Worm (Caenorhabditis elegans) whole organism, mixed stage, embryonic: ENCODE results near the gene E03H12.7.

ENCODE experiments used
- M03D4.4 ChIP-seq: sonication (generic microtip); optimal IDR thresholded peaks from 2 replicates; lab custom pipeline; 2017; ENCODE audit warnings: mild to moderate bottlenecking, missing genetic modification characterization, missing compliant biosample characterization
- bed-3 ChIP-seq: fragments of 200-800 bp; sonication (Bioruptor generic); optimal IDR thresholded peaks from 3 replicates; lab custom pipeline; 2018; ENCODE audit warnings: mild to moderate bottlenecking, missing genetic modification characterization, moderate library complexity, missing compliant biosample characterization
- blmp-1 ChIP-seq: fragments of 150-350 bp; optimal IDR thresholded peaks from 2 replicates; lab custom pipeline; 2014; ENCODE audit warnings: missing biosample characterization, missing genetic modification characterization
- ceh-39 ChIP-seq: fragments of 150-350 bp; optimal IDR thresholded peaks from 2 replicates; lab custom pipeline; 2014; ENCODE audit warnings: missing biosample characterization, missing genetic modification characterization
- ceh-43 ChIP-seq: fragments of 200-800 bp; sonication (Bioruptor generic); optimal IDR thresholded peaks from 2 replicates; lab custom pipeline; 2018; ENCODE audit warnings: mild to moderate bottlenecking, missing genetic modification characterization, moderate library complexity, missing compliant biosample characterization
- ceh-83 ChIP-seq: fragments of 200-800 bp; sonication (Bioruptor generic); optimal IDR thresholded peaks from 2 replicates; lab custom pipeline; 2018; ENCODE audit warnings: mild to moderate bottlenecking, missing genetic modification characterization, missing compliant biosample characterization
- ces-1 ChIP-seq: fragments of 150-350 bp; optimal IDR thresholded peaks from 2 replicates; lab custom pipeline; 2014; ENCODE audit warnings: missing biosample characterization, missing genetic modification reagents, missing genetic modification characterization
- cnd-1 ChIP-seq: fragments of 200-800 bp; sonication (Bioruptor generic); optimal IDR thresholded peaks from 2 replicates; lab custom pipeline; 2018; ENCODE audit warnings: mild to moderate bottlenecking, missing genetic modification characterization, missing compliant biosample characterization
- drap-1 ChIP-seq: fragments of 200-800 bp; sonication (Bioruptor generic); optimal IDR thresholded peaks from 3 replicates; lab custom pipeline; 2018; ENCODE audit warnings: mild to moderate bottlenecking, missing genetic modification characterization, missing compliant biosample characterization
- elt-1 ChIP-seq: sonication (generic microtip); optimal IDR thresholded peaks from 2 replicates; lab custom pipeline; 2017; ENCODE audit warnings: missing genetic modification characterization, mild to moderate bottlenecking, missing compliant biosample characterization, antibody characterized with exemption, moderate library complexity, borderline replicate concordance; ENCODE audit not compliant: insufficient read depth
- elt-3 ChIP-seq: fragments of 150-350 bp; optimal IDR thresholded peaks from 2 replicates; lab custom pipeline; 2014; ENCODE audit warnings: missing biosample characterization, missing genetic modification characterization
- flh-1 ChIP-seq: fragments of 200-800 bp; sonication (Bioruptor generic); optimal IDR thresholded peaks from 2 replicates; lab custom pipeline; 2018; ENCODE audit warnings: mild to moderate bottlenecking, missing genetic modification characterization, moderate library complexity, missing compliant biosample characterization
- hlh-1 ChIP-seq: fragments of 150-350 bp; optimal IDR thresholded peaks from 2 replicates; lab custom pipeline; 2014; ENCODE audit warnings: missing biosample characterization, missing genetic modification reagents, missing genetic modification characterization
- lin-13 ChIP-seq: fragments of 150-350 bp; optimal IDR thresholded peaks from 2 replicates; lab custom pipeline; 2014; ENCODE audit warnings: missing biosample characterization, missing genetic modification characterization
- lin-32 ChIP-seq: fragments of 200-800 bp; sonication (Bioruptor generic); optimal IDR thresholded peaks from 2 replicates; lab custom pipeline; 2018; ENCODE audit warnings: mild to moderate bottlenecking, missing genetic modification characterization, missing compliant biosample characterization
- lsy-2 ChIP-seq: fragments of 150-350 bp; optimal IDR thresholded peaks from 2 replicates; lab custom pipeline; 2014; ENCODE audit warnings: missing biosample characterization, missing genetic modification characterization
- mab-5 ChIP-seq: fragments of 150-350 bp; optimal IDR thresholded peaks from 2 replicates; lab custom pipeline; 2014; ENCODE audit warnings: missing biosample characterization, missing genetic modification characterization
- mep-1 ChIP-seq: fragments of 150-350 bp; optimal IDR thresholded peaks from 2 replicates; lab custom pipeline; 2017; ENCODE audit warnings: missing biosample characterization, missing genetic modification reagents, missing genetic modification characterization, inconsistent platforms
- mls-2 ChIP-seq: sonication (generic microtip); optimal IDR thresholded peaks from 2 replicates; lab custom pipeline; 2016; ENCODE audit warnings: mild to moderate bottlenecking, missing genetic modification characterization, moderate library complexity, missing compliant biosample characterization
- nhr-12 ChIP-seq: fragments of 150-350 bp; optimal IDR thresholded peaks from 2 replicates; lab custom pipeline; 2014; ENCODE audit warnings: missing biosample characterization, missing genetic modification characterization
- nhr-237 ChIP-seq: fragments of 150-350 bp; optimal IDR thresholded peaks from 2 replicates; lab custom pipeline; 2014; ENCODE audit warnings: missing biosample characterization, missing genetic modification characterization
- nhr-28 ChIP-seq: fragments of 150-350 bp; optimal IDR thresholded peaks from 2 replicates; lab custom pipeline; 2014; ENCODE audit warnings: missing biosample characterization, missing genetic modification characterization
- nhr-76 ChIP-seq: sonication (generic microtip); optimal IDR thresholded peaks from 2 replicates; lab custom pipeline; 2017; ENCODE audit warnings: missing biosample characterization, missing genetic modification characterization
- pha-4 ChIP-seq: fragments of 150-350 bp; optimal IDR thresholded peaks from 2 replicates; lab custom pipeline; 2018; ENCODE audit warnings: missing biosample characterization, missing genetic modification reagents, missing genetic modification characterization
- sem-2 ChIP-seq: fragments of 200-800 bp; sonication (Bioruptor generic); optimal IDR thresholded peaks from 2 replicates; lab custom pipeline; 2018; ENCODE audit warnings: mild to moderate bottlenecking, missing genetic modification characterization, missing compliant biosample characterization
- sptf-1 ChIP-seq: sonication (generic microtip); optimal IDR thresholded peaks from 2 replicates; lab custom pipeline; 2017; ENCODE audit warnings: mild to moderate bottlenecking, missing genetic modification characterization, moderate library complexity, missing compliant biosample characterization
- tbx-8 ChIP-seq: fragments of 200-800 bp; sonication (Bioruptor generic); optimal IDR thresholded peaks from 2 replicates; lab custom pipeline; 2018; ENCODE audit warnings: mild to moderate bottlenecking, missing genetic modification characterization, moderate library complexity, missing compliant biosample characterization
- unc-120 ChIP-seq: sonication (generic microtip); optimal IDR thresholded peaks from 2 replicates; lab custom pipeline; 2017; ENCODE audit warnings: missing genetic modification characterization, missing compliant biosample characterization; ENCODE audit not compliant: poor library complexity, severe bottlenecking
- unc-39 ChIP-seq: fragments of 150-350 bp; optimal IDR thresholded peaks from 2 replicates; lab custom pipeline; 2014; ENCODE audit warnings: missing biosample characterization, missing genetic modification characterization
- unc-62 ChIP-seq: fragments of 150-350 bp; optimal IDR thresholded peaks from 2 replicates; lab custom pipeline; 2014; ENCODE audit warnings: missing biosample characterization, missing genetic modification reagents, missing genetic modification characterization
- zip-8 ChIP-seq: fragments of 150-350 bp; optimal IDR thresholded peaks from 2 replicates; lab custom pipeline; 2014; ENCODE audit warnings: missing biosample characterization, missing genetic modification characterization

E03H12.7 gene

DNA sequence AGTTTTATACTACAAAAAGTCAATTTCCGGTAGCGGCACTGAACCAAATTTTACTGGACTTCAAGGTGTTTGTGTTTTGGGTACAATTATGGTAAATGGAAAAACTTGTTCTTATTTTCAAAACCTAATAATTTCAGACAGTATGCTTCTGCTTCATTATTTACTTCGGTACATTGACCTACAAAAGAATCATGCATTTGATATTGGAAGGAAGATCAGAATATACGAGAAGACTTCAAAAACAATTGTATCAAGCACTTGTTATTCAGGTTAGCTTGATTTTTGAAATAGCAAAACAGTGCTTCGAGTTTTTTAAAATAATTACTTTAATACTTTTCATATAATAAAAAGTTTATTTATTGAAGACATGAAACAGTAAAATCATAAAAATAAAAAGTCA is 4.7 kb upstream of the E03H12.7 start:
- no peak for TF ChIP-seq unc-39 (tag; lab: Kevin White, UChicago)
- TF ChIP-seq drap-1 (GFP tag; lab: Kevin White, UChicago) = no peak
- no peak for TF ChIP-seq lin-32 (GFP tag; lab: Kevin White, UChicago)
- no peak for TF ChIP-seq lin-13 (tag; lab: Kevin White, UChicago)
- TF ChIP-seq bed-3 = no peak
- no peak for TF ChIP-seq flh-1 (GFP tag; lab: Kevin White, UChicago)
- no peak for TF ChIP-seq M03D4.4 (tag; lab: Kevin White, UChicago)
- TF ChIP-seq pha-4 = no peak
- TF ChIP-seq mep-1 (tag; lab: Kevin White, UChicago) = no peak
- TF ChIP-seq elt-1 (tag; lab: Kevin White, UChicago) = no peak
- TF ChIP-seq nhr-237 (tag; lab: Kevin White, UChicago) = no peak
- TF ChIP-seq sptf-1 (tag; lab: Kevin White, UChicago) = no peak
- TF ChIP-seq cnd-1 (tag; lab: Kevin White, UChicago) = no peak
- no peak for TF ChIP-seq ceh-83 (GFP tag; lab: Kevin White, UChicago)
- TF ChIP-seq mls-2 (tag; lab: Kevin White, UChicago) = no peak

DNA sequence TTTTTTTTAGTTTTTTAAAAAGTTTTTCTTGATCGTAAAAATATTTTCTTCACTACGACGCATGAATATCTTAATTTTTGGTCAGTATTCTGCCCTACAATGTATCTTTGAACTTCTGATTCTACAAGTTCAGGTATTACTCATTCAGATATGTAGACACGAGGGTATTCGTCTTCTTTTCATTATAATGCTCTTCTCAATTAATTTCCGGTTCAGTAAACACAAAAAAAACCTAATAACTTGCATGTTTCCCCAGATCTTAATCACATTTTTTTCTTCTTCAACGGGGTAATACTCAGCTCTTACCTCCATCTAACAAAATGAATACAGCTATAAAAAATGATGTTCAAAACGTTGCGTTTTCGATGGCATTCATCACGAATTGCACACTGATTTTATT is 3.7 kb upstream of the E03H12.7 start, which contains the start of gene str-162:
Gene str-162, plus strand, starts transcription at position 301 of the 400 bp plus-strand sequence.
- no peak for TF ChIP-seq ceh-83 (GFP tag; lab: Kevin White, UChicago)
- no peak for TF ChIP-seq blmp-1 (tag; lab: Kevin White, UChicago)
- TF ChIP-seq hlh-1 (tag; lab: Kevin White, UChicago) = no peak
- TF ChIP-seq bed-3 = no peak
- no peak for TF ChIP-seq nhr-12
- TF ChIP-seq elt-3 = no peak
- no peak for TF ChIP-seq mls-2 (tag; lab: Kevin White, UChicago)
- no peak for TF ChIP-seq ces-1 (GFP tag; lab: Kevin White, UChicago)
- no peak for TF ChIP-seq flh-1 (GFP tag; lab: Kevin White, UChicago)
- TF ChIP-seq unc-120 (tag; lab: Kevin White, UChicago) = no peak
- no peak for TF ChIP-seq elt-1 (tag; lab: Kevin White, UChicago)

DNA sequence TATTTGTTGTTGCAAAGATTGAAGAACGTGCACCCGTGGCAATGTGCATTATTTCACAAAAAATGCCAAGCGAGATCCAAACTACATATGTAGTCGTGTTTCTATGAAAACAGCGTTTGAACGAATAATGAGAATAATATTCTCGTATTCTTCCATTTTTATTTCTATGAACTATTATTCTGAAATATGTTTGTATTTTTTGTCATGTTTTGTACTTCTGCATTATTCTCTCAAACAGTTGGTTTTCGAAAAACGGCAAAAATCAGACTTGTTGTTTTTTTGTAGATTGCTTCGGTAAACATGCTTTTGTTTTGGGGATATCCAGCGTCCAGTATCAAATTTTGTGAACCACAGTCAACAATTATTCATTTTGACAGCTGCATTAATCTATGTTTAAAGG is 2.2 kb downstream of the E03H12.7 start, which contains the start of gene clec-177:
Gene clec-177, plus strand, starts transcription at position 301 of the 400 bp plus-strand sequence.
- TF ChIP-seq bed-3 (no peak), flh-1 (GFP tag; lab: Kevin White, UChicago) (no peak), tbx-8 (GFP tag; lab: Kevin White, UChicago) (no peak), sem-2 (GFP tag; lab: Kevin White, UChicago) (no peak), nhr-28 (no peak), unc-120 (tag; lab: Kevin White, UChicago) (no peak), pha-4 (no peak), mls-2 (tag; lab: Kevin White, UChicago) (no peak), lsy-2 (tag; lab: Kevin White, UChicago) (no peak), drap-1 (GFP tag; lab: Kevin White, UChicago) (no peak), sptf-1 (tag; lab: Kevin White, UChicago) (no peak), zip-8 (tag; lab: Kevin White, UChicago) (no peak), ceh-39 (tag; lab: Kevin White, UChicago) (no peak), unc-39 (tag; lab: Kevin White, UChicago) (no peak), ceh-83 (GFP tag; lab: Kevin White, UChicago) (no peak), nhr-12 (no peak), M03D4.4 (tag; lab: Kevin White, UChicago) (no peak), mab-5 (tag; lab: Kevin White, UChicago) (no peak), lin-13 (tag; lab: Kevin White, UChicago) (no peak), mep-1 (tag; lab: Kevin White, UChicago) (no peak)

DNA sequence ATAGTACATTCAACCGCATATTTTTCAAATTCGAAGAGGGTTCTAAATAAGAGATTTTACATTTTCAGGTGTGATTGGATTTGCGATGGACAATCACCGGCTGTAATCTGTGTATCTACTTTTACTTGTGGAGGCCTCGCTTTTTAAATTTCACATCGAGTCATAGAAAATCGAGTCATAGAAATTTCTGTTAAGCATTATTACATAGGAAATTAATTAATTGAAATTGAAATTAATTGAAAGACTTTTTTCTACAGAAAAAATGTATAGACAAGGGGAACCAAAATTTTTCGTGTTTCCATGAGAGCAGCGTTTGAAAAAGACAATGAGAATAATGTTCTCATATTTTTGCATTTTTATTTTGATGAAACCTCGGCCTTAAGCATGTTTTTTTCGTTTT is 4.7 kb downstream of the E03H12.7 start, which contains the start of gene clec-176:
Gene clec-176, plus strand, starts transcription at position 301 of the 400 bp plus-strand sequence.
- TF ChIP-seq cnd-1 (tag; lab: Kevin White, UChicago) = no peak
- no peak for TF ChIP-seq flh-1 (GFP tag; lab: Kevin White, UChicago)
- TF ChIP-seq mab-5 (tag; lab: Kevin White, UChicago) = no peak
- TF ChIP-seq unc-39 (tag; lab: Kevin White, UChicago) = no peak
- no peak for TF ChIP-seq bed-3
- TF ChIP-seq lin-13 (tag; lab: Kevin White, UChicago) = no peak
- no peak for TF ChIP-seq unc-62
- TF ChIP-seq ceh-43 (GFP tag; lab: Kevin White, UChicago) = no peak
- no peak for TF ChIP-seq nhr-12
- no peak for TF ChIP-seq mep-1 (tag; lab: Kevin White, UChicago)
- TF ChIP-seq nhr-237 (tag; lab: Kevin White, UChicago) = no peak
- TF ChIP-seq nhr-76 (tag; lab: Kevin White, UChicago) = no peak
- TF ChIP-seq drap-1 (GFP tag; lab: Kevin White, UChicago) = no peak
- TF ChIP-seq nhr-28 = no peak
- TF ChIP-seq lsy-2 (tag; lab: Kevin White, UChicago) = no peak
- TF ChIP-seq sem-2 (GFP tag; lab: Kevin White, UChicago) = no peak
- no peak for TF ChIP-seq hlh-1 (tag; lab: Kevin White, UChicago)
- no peak for TF ChIP-seq elt-3
- TF ChIP-seq, all 35 proteins: peak for 0
